Worm (Caenorhabditis elegans): ENCODE data around the gene alg-3.

DNA sequence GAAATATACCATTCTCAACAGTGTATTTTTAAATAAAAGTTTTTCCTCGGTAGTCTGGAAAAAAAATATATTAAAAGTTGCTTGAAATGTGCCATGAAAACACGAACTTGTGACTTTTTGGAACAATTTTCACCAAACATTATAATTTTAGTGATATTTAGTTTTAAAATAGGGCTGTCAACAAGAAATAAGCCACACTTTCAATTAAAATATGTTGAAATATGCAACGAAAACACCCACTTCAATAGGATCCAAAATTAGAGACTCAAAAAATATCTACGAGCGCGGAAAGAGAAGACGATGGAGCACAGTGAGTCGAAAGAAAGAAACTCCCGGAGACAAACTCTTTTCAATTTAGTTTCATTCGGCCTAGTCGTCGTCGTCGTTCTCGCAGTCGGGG is 10.6 kb upstream of the alg-3 start, which contains the start of gene ZK792.12:
- TF ChIP-seq flh-1 (GFP tag; optimal IDR thresholded peaks at IDR 0.05), result no peak
- TF ChIP-seq unc-39 (tag; optimal IDR thresholded peaks at IDR 0.05), result no peak
- no peak for TF ChIP-seq sptf-1 (tag; optimal IDR thresholded peaks at IDR 0.05)
- no peak for TF ChIP-seq ztf-11 (tag; optimal IDR thresholded peaks at IDR 0.05)
- no peak for TF ChIP-seq mep-1 (tag; optimal IDR thresholded peaks at IDR 0.05)
- no peak for TF ChIP-seq lsy-2 (tag; optimal IDR thresholded peaks at IDR 0.05)
- TF ChIP-seq ces-1 (GFP tag; optimal IDR thresholded peaks at IDR 0.05), result no peak
- no peak for TF ChIP-seq ceh-43 (GFP tag; optimal IDR thresholded peaks at IDR 0.05)
- TF ChIP-seq elt-1 (tag; optimal IDR thresholded peaks at IDR 0.05; ENCODE audit: borderline replicate concordance, insufficient read depth), result no peak
- TF ChIP-seq zip-8 (tag; optimal IDR thresholded peaks at IDR 0.05), result no peak
- TF ChIP-seq nhr-12 (tag; optimal IDR thresholded peaks at IDR 0.05), result no peak
- no peak for TF ChIP-seq tbx-8 (GFP tag; optimal IDR thresholded peaks at IDR 0.05)
- TF ChIP-seq mab-5 (tag; optimal IDR thresholded peaks at IDR 0.05), result no peak

Measured in whole organism, mixed stage, embryonic.